Fruit fly (Drosophila melanogaster): ENCODE measurements around the gene CG42487.

DNA sequence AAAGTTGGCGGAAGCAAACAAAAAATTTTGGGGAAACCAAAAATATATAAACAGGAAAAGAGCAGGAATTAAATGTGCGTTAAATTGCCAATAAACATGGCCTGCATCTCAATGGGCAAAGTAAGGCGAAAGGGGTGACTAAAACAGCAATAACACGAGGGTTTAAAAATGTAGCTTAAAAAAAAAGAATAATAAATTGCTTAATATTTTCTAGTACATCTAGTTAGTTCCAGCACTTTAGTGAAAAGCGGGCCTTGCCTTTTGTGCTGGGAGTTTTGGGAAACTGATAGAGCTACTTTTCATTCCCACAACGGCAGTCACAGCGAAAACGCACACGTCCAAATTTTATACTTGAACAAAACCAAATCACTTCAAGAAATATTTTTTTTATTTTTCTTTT is 46.9 kb downstream of the CG42487 start, which contains the start of gene mil:
- TF ChIP-seq CrebA (GFP tag; optimal IDR thresholded peaks at IDR 0.05; ENCODE audit: borderline replicate concordance) (no peak), dsf (GFP tag; optimal IDR thresholded peaks at IDR 0.05; ENCODE audit: borderline replicate concordance) (no peak), pan (optimal IDR thresholded peaks at IDR 0.05) (no peak), CG9705 (GFP tag; optimal IDR thresholded peaks at IDR 0.05) (no peak), Mio (GFP tag; optimal IDR thresholded peaks at IDR 0.05) (no peak), CG32264 (GFP tag; optimal IDR thresholded peaks at IDR 0.05) (no peak), fru (GFP tag; optimal IDR thresholded peaks at IDR 0.05) (no peak), Hr78 (GFP tag; optimal IDR thresholded peaks at IDR 0.05) (no peak), rgr (GFP tag; optimal IDR thresholded peaks at IDR 0.05) (no peak)

Measured in whole organism, wandering third instar larva.